Fruit fly (Drosophila melanogaster) whole organism, larva: Measurements from ENCODE around the gene CG15252.

Experiments
- noc ChIP-seq: fragments of 200-800 bp; sonication (Bioruptor generic); optimal IDR thresholded peaks from 3 replicates; lab custom pipeline; 2019; ENCODE audit warnings: missing biosample characterization, mild to moderate bottlenecking, missing genetic modification characterization, moderate library complexity

The CG15252 gene

dm6 chrX:9975973-9976372 is 4.4 kb downstream of the CG15252 start:
- no peak for TF ChIP-seq noc

- no peak for TF ChIP-seq noc
Observed at dm6 chrX:9964778-9965291, 15.5 kb downstream of the CG15252 start, which contains the start of the genes CG1791 and CG1889. Gene CG1791 (minus strand): TSS chrX:9964878. Gene CG1889 (plus strand): TSS chrX:9965241.

dm6 chrX:9932296-9932892 is 48.0 kb downstream of the CG15252 start:
- TF ChIP-seq noc = no peak

dm6 chrX:9930882-9931281 is 49.5 kb downstream of the CG15252 start, which contains the start of gene Idgf4:
Gene Idgf4 (minus strand): TSS chrX:9930948.
- TF ChIP-seq noc = peak; percentile 10
